Worm (Caenorhabditis elegans) whole organism, mixed stage, embryonic: ENCODE data around the gene ddn-1.

Source experiments
- ces-1 ChIP-seq: fragments of 150-350 bp; optimal IDR thresholded peaks from 2 replicates; lab custom pipeline; 2014; ENCODE audit warnings: missing biosample characterization, missing genetic modification reagents, missing genetic modification characterization
- drap-1 ChIP-seq: fragments of 200-800 bp; sonication (Bioruptor generic); optimal IDR thresholded peaks from 3 replicates; lab custom pipeline; 2018; ENCODE audit warnings: mild to moderate bottlenecking, missing genetic modification characterization, missing compliant biosample characterization
- elt-3 ChIP-seq: fragments of 150-350 bp; optimal IDR thresholded peaks from 2 replicates; lab custom pipeline; 2014; ENCODE audit warnings: missing biosample characterization, missing genetic modification characterization
- mep-1 ChIP-seq: fragments of 150-350 bp; optimal IDR thresholded peaks from 2 replicates; lab custom pipeline; 2017; ENCODE audit warnings: missing biosample characterization, missing genetic modification reagents, missing genetic modification characterization, inconsistent platforms
- nhr-28 ChIP-seq: fragments of 150-350 bp; optimal IDR thresholded peaks from 2 replicates; lab custom pipeline; 2014; ENCODE audit warnings: missing biosample characterization, missing genetic modification characterization
- nhr-76 ChIP-seq: sonication (generic microtip); optimal IDR thresholded peaks from 2 replicates; lab custom pipeline; 2017; ENCODE audit warnings: missing biosample characterization, missing genetic modification characterization
- pha-4 ChIP-seq: fragments of 150-350 bp; optimal IDR thresholded peaks from 2 replicates; lab custom pipeline; 2018; ENCODE audit warnings: missing biosample characterization, missing genetic modification reagents, missing genetic modification characterization
- sem-2 ChIP-seq: fragments of 200-800 bp; sonication (Bioruptor generic); optimal IDR thresholded peaks from 2 replicates; lab custom pipeline; 2018; ENCODE audit warnings: mild to moderate bottlenecking, missing genetic modification characterization, missing compliant biosample characterization
- unc-120 ChIP-seq: sonication (generic microtip); optimal IDR thresholded peaks from 2 replicates; lab custom pipeline; 2017; ENCODE audit warnings: missing genetic modification characterization, missing compliant biosample characterization; ENCODE audit not compliant: poor library complexity, severe bottlenecking
- unc-39 ChIP-seq: fragments of 150-350 bp; optimal IDR thresholded peaks from 2 replicates; lab custom pipeline; 2014; ENCODE audit warnings: missing biosample characterization, missing genetic modification characterization
- unc-62 ChIP-seq: fragments of 150-350 bp; optimal IDR thresholded peaks from 2 replicates; lab custom pipeline; 2014; ENCODE audit warnings: missing biosample characterization, missing genetic modification reagents, missing genetic modification characterization

- no peak for TF ChIP-seq ces-1 (GFP tag; lab: Kevin White, UChicago)
- TF ChIP-seq unc-120 (tag; lab: Kevin White, UChicago), result no peak
- no peak for TF ChIP-seq unc-62 (GFP tag; lab: Kevin White, UChicago)
- TF ChIP-seq pha-4 (tag; lab: Kevin White, UChicago), result no peak
- no peak for TF ChIP-seq drap-1 (GFP tag; lab: Kevin White, UChicago)
- no peak for TF ChIP-seq nhr-76 (tag; lab: Kevin White, UChicago)
- no peak for TF ChIP-seq sem-2
- no peak for TF ChIP-seq elt-3
- TF ChIP-seq mep-1 (tag; lab: Kevin White, UChicago), result no peak
- no peak for TF ChIP-seq nhr-28 (tag; lab: Kevin White, UChicago)
- TF ChIP-seq unc-39 (tag; lab: Kevin White, UChicago), result no peak
Observed at ce11 chrV:8739136-8739535, 21.2 kb downstream of the ddn-1 start, which contains the start of gene ZC196.2.
